Worm (Caenorhabditis elegans) whole organism, young adult: Measurements from ENCODE around the gene srz-62.

Source experiments
- B0019.2 ChIP-seq: fragments of 200-800 bp; sonication (Bioruptor generic); conservative IDR thresholded peaks from 2 replicates; pipeline ENCODE4 v1.3.6; 2022; ENCODE audit warnings: missing genetic modification reagents, missing genetic modification characterization, missing compliant biosample characterization
- ama-1 ChIP-seq, 3 experiments: fragments of 150-350 bp in 1 of 3; sonication (generic microtip) in 2 of 3; optimal IDR thresholded peaks; 2 replicates each; lab custom pipeline; 2014 to 2018; ENCODE audit warnings: missing biosample characterization in 2 of 3, missing genetic modification characterization in 2 of 3, missing genetic modification reagents in 2 of 3
- athp-1 ChIP-seq: sonication (generic microtip); optimal IDR thresholded peaks from 2 replicates; lab custom pipeline; 2017; ENCODE audit warnings: mild to moderate bottlenecking, missing genetic modification characterization, missing compliant biosample characterization
- ccch-3 ChIP-seq: fragments of 200-800 bp; sonication (Bioruptor generic); optimal IDR thresholded peaks from 2 replicates; lab custom pipeline; 2018; ENCODE audit warnings: mild to moderate bottlenecking, missing genetic modification characterization, missing compliant biosample characterization
- ceh-100 ChIP-seq: fragments of 200-800 bp; sonication (Bioruptor generic); IDR thresholded peaks from 2 replicates; pipeline ENCODE4 v1.3.6; 2022; ENCODE audit warnings: missing genetic modification reagents, missing genetic modification characterization, missing compliant biosample characterization
- dpl-1 ChIP-seq: fragments of 150-350 bp; optimal IDR thresholded peaks from 2 replicates; lab custom pipeline; 2014; ENCODE audit warnings: missing biosample characterization, missing genetic modification reagents, missing genetic modification characterization
- hlh-12 ChIP-seq: sonication (generic microtip); optimal IDR thresholded peaks from 2 replicates; lab custom pipeline; 2016; ENCODE audit warnings: missing genetic modification characterization, missing compliant biosample characterization
- lin-26 ChIP-seq: fragments of 200-800 bp; sonication (Bioruptor generic); IDR thresholded peaks from 2 replicates; pipeline ENCODE4 v1.3.6; 2022; ENCODE audit warnings: missing genetic modification reagents, missing genetic modification characterization, missing compliant biosample characterization
- madf-10 ChIP-seq: sonication (generic microtip); optimal IDR thresholded peaks from 2 replicates; lab custom pipeline; 2016; ENCODE audit warnings: mild to moderate bottlenecking, missing genetic modification characterization, missing compliant biosample characterization
- nfya-1 ChIP-seq: sonication (generic microtip); optimal IDR thresholded peaks from 2 replicates; lab custom pipeline; 2017; ENCODE audit warnings: antibody characterized with exemption, missing compliant biosample characterization, missing genetic modification characterization, borderline replicate concordance; ENCODE audit not compliant: insufficient read depth
- nfya-2 ChIP-seq: fragments of 200-800 bp; sonication (Bioruptor generic); IDR thresholded peaks from 2 replicates; pipeline ENCODE4 v1.3.6; 2022; ENCODE audit warnings: missing genetic modification reagents, missing genetic modification characterization, missing compliant biosample characterization
- pbrm-1 ChIP-seq: fragments of 200-800 bp; sonication (Bioruptor generic); IDR thresholded peaks from 2 replicates; pipeline ENCODE4 v1.3.6; 2022; ENCODE audit warnings: missing genetic modification reagents, missing genetic modification characterization, missing compliant biosample characterization
- pha-4 ChIP-seq: fragments of 150-350 bp; sonication (generic microtip); optimal IDR thresholded peaks from 2 replicates; lab custom pipeline; 2014; ENCODE audit warnings: missing biosample characterization, missing genetic modification reagents, missing genetic modification characterization

- TF ChIP-seq ccch-3 (GFP tag; lab: Kevin White, UChicago) = no peak
- TF ChIP-seq ceh-100 (GFP tag; lab: Robert Waterston, UW) = no peak
- TF ChIP-seq dpl-1 (GFP tag; lab: Kevin White, UChicago) = no peak
- no peak for TF ChIP-seq lin-26 (GFP tag; lab: Robert Waterston, UW)
- TF ChIP-seq B0019.2 (GFP tag; lab: Robert Waterston, UW) = no peak
- no peak for TF ChIP-seq ama-1 (optimal IDR thresholded peaks at IDR 0.05; lab: Kevin White, UChicago)
- TF ChIP-seq ama-1 (GFP tag; optimal IDR thresholded peaks at IDR 0.05; lab: Kevin White, UChicago) = no peak
- TF ChIP-seq pha-4 = no peak
- no peak for TF ChIP-seq hlh-12
- TF ChIP-seq nfya-1 (tag; lab: Kevin White, UChicago) = no peak
- no peak for TF ChIP-seq nfya-2 (GFP tag; lab: Robert Waterston, UW)
- no peak for TF ChIP-seq madf-10 (tag; lab: Kevin White, UChicago)
- no peak for TF ChIP-seq athp-1
- no peak for TF ChIP-seq pbrm-1
Measured at ce11 chrIV:3914462-3914861, 14.2 kb downstream of the srz-62 start, which contains the start of gene F56D6.19.
